Worm (Caenorhabditis elegans): ENCODE results near the gene W10G11.2.

Gene W10G11.2

DNA sequence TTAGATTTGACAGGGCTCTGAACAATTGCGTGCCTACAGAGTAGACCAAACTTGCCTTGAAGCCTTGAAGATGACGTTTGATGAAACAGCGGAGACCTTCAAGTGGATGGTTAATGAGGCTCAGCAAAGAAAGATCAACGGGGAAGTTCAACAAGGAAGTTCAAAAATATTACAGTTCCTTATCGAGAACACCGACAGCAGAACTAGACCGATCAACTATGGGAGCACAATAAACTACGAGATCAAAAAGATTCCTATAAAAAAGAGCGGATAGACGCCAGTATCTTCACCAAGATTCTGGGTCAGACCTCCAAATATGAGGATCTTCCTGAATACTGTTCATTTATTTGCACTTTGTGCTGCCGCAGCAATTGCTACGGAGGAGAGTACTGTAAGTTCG, 18.3 kb upstream of the W10G11.2 start, which contains the start of gene clec-134:
Gene clec-134, plus strand, starts transcription at position 301 of the 400 bp plus-strand sequence.
- TF ChIP-seq nhr-90 (tag; optimal IDR thresholded peaks at IDR 0.05; ENCODE audit: poor library complexity) (no peak), ceh-82 (tag; optimal IDR thresholded peaks at IDR 0.05) (no peak), nhr-76 (tag; optimal IDR thresholded peaks at IDR 0.05) (no peak), ceh-8 (GFP tag; optimal IDR thresholded peaks at IDR 0.05) (no peak), pag-3 (tag; optimal IDR thresholded peaks at IDR 0.05; ENCODE audit: borderline replicate concordance, insufficient read depth) (no peak), C16A3.4 (tag; optimal IDR thresholded peaks at IDR 0.05) (no peak), egl-13 (tag; optimal IDR thresholded peaks at IDR 0.05) (no peak), ets-5 (GFP tag; IDR thresholded peaks at IDR 0.05) (no peak), nhr-19 (GFP tag; conservative IDR thresholded peaks at IDR 0.05) (no peak), sptf-1 (tag; optimal IDR thresholded peaks at IDR 0.05) (no peak)

DNA sequence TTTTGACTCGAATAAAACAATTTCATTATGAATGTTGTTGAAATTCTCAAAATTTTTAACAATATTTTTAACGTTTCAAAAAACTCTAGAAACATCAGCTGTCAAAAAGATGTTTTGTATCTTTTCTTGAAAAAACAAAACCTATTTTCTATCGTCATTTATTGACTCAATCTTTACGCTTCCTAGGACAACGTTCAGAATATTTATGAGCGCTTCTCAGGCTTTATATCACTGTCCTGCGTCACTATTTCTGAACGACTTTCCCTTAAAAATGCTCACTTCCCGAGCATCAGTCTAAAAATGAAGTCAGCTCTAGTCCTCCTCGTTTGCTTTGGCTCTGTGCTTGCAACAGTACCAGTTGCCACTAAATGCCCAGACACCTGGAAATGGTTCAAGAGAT, 16.7 kb upstream of the W10G11.2 start, which contains the start of gene clec-133:
Gene clec-133, plus strand, starts transcription at position 301 of the 400 bp plus-strand sequence.
- TF ChIP-seq aly-2 (tag; optimal IDR thresholded peaks at IDR 0.05), result no peak
- no peak for TF ChIP-seq C16A3.4 (tag; optimal IDR thresholded peaks at IDR 0.05)
- TF ChIP-seq dpl-1 (GFP tag; optimal IDR thresholded peaks at IDR 0.05), result no peak
- TF ChIP-seq tbx-2 (tag; optimal IDR thresholded peaks at IDR 0.05), result no peak

DNA sequence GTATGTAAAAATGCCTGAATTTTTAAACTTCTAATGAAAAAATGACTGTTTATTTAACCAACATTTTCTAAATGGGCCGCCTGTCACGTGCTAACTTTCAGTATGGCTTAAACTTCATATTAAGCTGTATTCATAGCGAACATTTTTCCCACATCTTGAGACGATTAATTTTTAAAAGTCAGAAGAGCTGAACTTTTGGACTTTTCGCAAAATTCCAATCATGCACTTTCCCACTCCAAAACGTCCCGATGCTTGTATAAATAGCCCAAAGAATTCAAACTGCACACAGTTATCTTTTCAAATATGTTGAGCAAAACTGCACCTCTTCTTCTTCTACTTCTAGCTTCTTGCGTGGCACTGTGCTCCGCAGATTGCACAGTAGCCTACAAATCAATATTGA, 15.3 kb upstream of the W10G11.2 start, which contains the start of gene clec-132:
Gene clec-132, plus strand, starts transcription at position 301 of the 400 bp plus-strand sequence.
- TF ChIP-seq pax-3 (tag; optimal IDR thresholded peaks at IDR 0.05), result no peak
- TF ChIP-seq lin-39 (tag; optimal IDR thresholded peaks at IDR 0.05), result no peak
- no peak for TF ChIP-seq elt-3 (tag; optimal IDR thresholded peaks at IDR 0.05)
- no peak for TF ChIP-seq unc-130 (tag; optimal IDR thresholded peaks at IDR 0.05)
- no peak for TF ChIP-seq fkh-8 (tag; optimal IDR thresholded peaks at IDR 0.05)
- no peak for TF ChIP-seq jun-1 (tag; optimal IDR thresholded peaks at IDR 0.05)
- no peak for TF ChIP-seq alr-1 (tag; optimal IDR thresholded peaks at IDR 0.05; ENCODE audit: borderline replicate concordance)

DNA sequence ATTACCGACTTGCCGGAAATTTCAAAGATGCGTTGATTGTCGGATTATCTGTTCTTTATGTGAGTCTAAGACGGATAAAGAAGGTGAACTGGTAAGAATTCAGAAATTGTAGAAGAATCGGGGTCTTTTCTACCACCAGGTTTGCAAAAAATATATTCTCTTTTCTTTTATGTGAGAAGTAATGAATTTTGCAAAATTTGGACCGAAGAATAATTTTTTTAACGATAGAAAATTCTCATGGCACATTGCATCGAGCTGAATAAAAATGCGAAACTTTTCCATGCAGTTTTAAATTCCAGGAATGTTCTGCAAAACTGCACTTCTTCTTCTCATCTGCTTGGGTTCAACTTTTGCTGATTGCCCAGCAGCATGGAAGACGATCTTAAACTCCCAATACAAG, 11.8 kb upstream of the W10G11.2 start, which contains the start of gene clec-130:
Gene clec-130, plus strand, starts transcription at position 301 of the 400 bp plus-strand sequence.
- TF ChIP-seq ceh-82 (tag; optimal IDR thresholded peaks at IDR 0.05) (no peak), nhr-19 (GFP tag; conservative IDR thresholded peaks at IDR 0.05) (no peak), hlh-17 (GFP tag; optimal IDR thresholded peaks at IDR 0.05; ENCODE audit: borderline replicate concordance) (no peak), fos-1 (tag; optimal IDR thresholded peaks at IDR 0.05) (no peak), mab-9 (GFP tag; IDR thresholded peaks at IDR 0.05) (no peak), nhr-237 (tag; optimal IDR thresholded peaks at IDR 0.05) (no peak), snu-23 (GFP tag; optimal IDR thresholded peaks at IDR 0.05) (no peak)

DNA sequence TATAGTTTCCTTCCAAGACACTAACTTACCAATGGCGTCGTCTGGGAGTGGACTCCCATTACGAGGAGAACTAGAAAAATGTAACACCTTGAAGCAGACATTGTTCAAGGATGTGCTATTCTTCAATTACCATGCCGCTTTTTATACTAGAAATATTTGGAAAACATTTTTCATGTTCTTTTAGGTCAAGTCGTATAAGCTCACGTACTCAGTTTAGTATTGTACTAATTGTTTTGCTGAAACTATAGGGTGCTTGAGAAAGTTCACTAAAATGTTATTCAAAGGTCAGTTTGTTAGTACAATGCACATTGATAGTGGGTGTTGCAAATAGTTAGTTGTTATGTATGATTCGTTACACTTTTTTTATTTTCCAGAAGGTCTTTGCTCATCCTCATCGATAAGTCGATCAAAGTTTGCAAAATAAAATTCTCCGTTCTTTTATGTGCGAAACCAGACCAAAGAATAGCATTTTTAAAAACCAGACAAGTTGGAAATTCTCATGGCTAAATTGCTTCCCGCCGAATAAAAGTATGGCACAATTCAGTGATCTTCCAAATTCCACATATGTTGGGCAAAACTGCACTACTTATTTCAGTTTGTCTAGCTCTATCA, 9.6 kb upstream of the W10G11.2 start, which contains the start of the genes clec-128 and clec-129:
Gene clec-128, minus strand, starts transcription at position 101 of the 612 bp plus-strand sequence.
Gene clec-129, plus strand, starts transcription at position 562 of the 612 bp plus-strand sequence.
- TF ChIP-seq pax-3 (tag; optimal IDR thresholded peaks at IDR 0.05) (no peak), lin-15B (tag; optimal IDR thresholded peaks at IDR 0.05) (no peak), egl-13 (tag; optimal IDR thresholded peaks at IDR 0.05) (no peak), lin-14 (GFP tag; optimal IDR thresholded peaks at IDR 0.05) (no peak), efl-1 (optimal IDR thresholded peaks at IDR 0.05) (no peak), efl-1 (GFP tag; optimal IDR thresholded peaks at IDR 0.05 in 1 of 2) (no peak), aly-2 (tag; optimal IDR thresholded peaks at IDR 0.05) (no peak), efl-3 (GFP tag; optimal IDR thresholded peaks at IDR 0.05) (no peak), ets-5 (GFP tag; IDR thresholded peaks at IDR 0.05) (no peak), C04F5.9 (tag; optimal IDR thresholded peaks at IDR 0.05) (no peak), nhr-85 (tag) (no peak), irx-1 (tag; optimal IDR thresholded peaks at IDR 0.05) (no peak), sup-37 (GFP tag; optimal IDR thresholded peaks at IDR 0.05) (no peak), grh-1 (GFP tag; IDR thresholded peaks at IDR 0.05) (no peak), C16A3.4 (tag; optimal IDR thresholded peaks at IDR 0.05) (no peak), vab-15 (tag; optimal IDR thresholded peaks at IDR 0.05) (no peak), unc-62 (GFP tag; optimal IDR thresholded peaks at IDR 0.05) (no peak), ztf-11 (tag; optimal IDR thresholded peaks at IDR 0.05) (no peak)

Measured in whole organism, L1 larva.